Fruit fly (Drosophila melanogaster): Measurements from ENCODE around the gene Atxn7.

DNA sequence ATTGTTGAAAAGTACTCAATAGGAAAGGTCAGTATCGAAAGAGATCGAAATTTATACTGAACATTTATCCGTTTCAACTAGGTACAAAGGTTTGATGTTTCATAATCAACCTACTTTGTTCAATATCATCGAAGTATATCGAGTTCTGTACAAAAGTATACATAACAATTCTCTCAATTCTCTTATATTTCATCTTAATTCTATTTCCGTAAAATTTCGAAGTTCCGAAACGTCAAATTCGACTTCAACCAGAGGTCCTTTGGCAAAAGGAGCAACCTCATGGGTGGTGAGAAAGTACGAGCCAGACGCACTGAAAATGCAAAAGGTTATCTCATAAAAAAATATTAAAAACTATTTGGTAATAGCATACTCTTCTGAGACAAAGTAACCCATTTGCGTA, 41.0 kb downstream of the Atxn7 start, which contains the start of gene CG31948:
- TF ChIP-seq usp (GFP tag; optimal IDR thresholded peaks at IDR 0.05) (no peak), CG8478 (optimal IDR thresholded peaks at IDR 0.05) (no peak), pan (optimal IDR thresholded peaks at IDR 0.05) (no peak), psq (optimal IDR thresholded peaks at IDR 0.05) (no peak), Dll (optimal IDR thresholded peaks at IDR 0.05) (no peak), EcR (GFP tag; optimal IDR thresholded peaks at IDR 0.05) (no peak)

Measured in whole organism.